Worm (Caenorhabditis elegans): ENCODE measurements around the gene F55E10.1.

DNA sequence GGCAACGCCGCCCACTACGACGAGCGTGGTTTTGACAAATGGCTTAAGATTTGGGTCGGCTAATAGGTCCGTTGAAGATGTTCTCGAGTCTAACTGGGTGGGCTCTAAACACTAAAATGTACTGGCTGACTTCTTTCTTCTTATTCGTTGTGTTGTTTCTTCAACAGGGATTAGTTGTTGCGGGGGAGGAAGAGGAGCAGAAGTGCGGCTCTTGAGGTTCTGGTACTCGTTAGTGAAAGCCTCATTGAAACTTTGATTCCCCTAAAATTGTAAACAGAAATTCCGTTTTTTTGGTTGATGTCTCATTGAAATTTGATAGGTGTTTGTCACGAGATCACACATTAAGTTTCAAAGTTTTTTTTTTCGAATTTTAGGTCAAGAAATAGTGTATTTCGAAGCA lies 31.0 kb upstream of the F55E10.1 start:
- TF ChIP-seq fos-1 (tag; optimal IDR thresholded peaks at IDR 0.05) (no peak), nhr-237 (tag; optimal IDR thresholded peaks at IDR 0.05) (no peak), nhr-12 (tag; optimal IDR thresholded peaks at IDR 0.05) (no peak), zag-1 (tag; optimal IDR thresholded peaks at IDR 0.05) (no peak), pqm-1 (tag; optimal IDR thresholded peaks at IDR 0.05) (no peak), elt-3 (tag; optimal IDR thresholded peaks at IDR 0.05) (no peak), snpc-4 (tag; optimal IDR thresholded peaks at IDR 0.05) (no peak), ama-1 (optimal IDR thresholded peaks at IDR 0.05) (no peak), mep-1 (tag; optimal IDR thresholded peaks at IDR 0.05) (no peak), sptf-1 (tag; optimal IDR thresholded peaks at IDR 0.05) (no peak)

Data from whole organism, L1 larva.